Worm (Caenorhabditis elegans) whole organism, early embryonic: ENCODE data around the gene pcp-4.

Experiments
- ceh-13 ChIP-seq: fragments of 200-800 bp; sonication (Bioruptor generic); optimal IDR thresholded peaks from 2 replicates; lab custom pipeline; 2018; ENCODE audit warnings: mild to moderate bottlenecking, missing genetic modification characterization, missing compliant biosample characterization
- ets-7 ChIP-seq: sonication (generic microtip); optimal IDR thresholded peaks from 2 replicates; lab custom pipeline; 2016; ENCODE audit warnings: missing genotype, missing genetic modification characterization, missing compliant biosample characterization
- flt-1 ChIP-seq: fragments of 200-800 bp; sonication (Bioruptor generic); IDR thresholded peaks from 2 replicates; pipeline ENCODE4 v1.3.6; 2022; ENCODE audit warnings: missing genetic modification characterization, missing compliant biosample characterization
- hmbx-1 ChIP-seq: sonication (generic microtip); optimal IDR thresholded peaks from 2 replicates; lab custom pipeline; 2016; ENCODE audit warnings: mild to moderate bottlenecking, missing genetic modification characterization, missing compliant biosample characterization
- pes-1 ChIP-seq: fragments of 200-800 bp; sonication (Bioruptor generic); IDR thresholded peaks from 2 replicates; pipeline ENCODE4 v1.3.6; 2022; ENCODE audit warnings: missing genetic modification reagents, missing genetic modification characterization, missing compliant biosample characterization
- tbx-37 ChIP-seq: fragments of 200-800 bp; sonication (Bioruptor generic); conservative IDR thresholded peaks from 2 replicates; pipeline ENCODE4 v1.3.6; 2022; ENCODE audit warnings: missing genetic modification reagents, missing genetic modification characterization, missing compliant biosample characterization

DNA sequence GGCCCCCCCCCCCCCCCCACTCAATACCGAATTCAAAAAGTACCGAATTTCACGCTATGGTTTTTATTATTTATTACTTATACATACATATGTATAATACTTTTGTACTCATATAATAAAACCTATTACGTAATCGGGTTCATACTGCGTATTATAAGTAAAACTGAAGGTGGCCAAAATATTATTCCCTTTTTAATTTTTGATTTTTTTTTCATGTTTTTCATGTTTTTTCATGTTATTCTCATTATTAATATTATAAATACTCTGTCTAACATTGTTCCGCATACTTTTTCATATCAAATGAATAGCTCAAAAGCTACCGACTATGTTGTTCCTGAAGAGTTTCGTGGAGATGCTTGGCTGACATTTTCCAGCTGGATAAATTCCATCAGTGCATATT, 5.3 kb upstream of the pcp-4 start, which contains the start of gene srw-38:
- TF ChIP-seq ceh-13 (GFP tag; lab: Kevin White, UChicago) (no peak), ets-7 (tag; lab: Kevin White, UChicago) (no peak), tbx-37 (GFP tag; lab: Robert Waterston, UW) (no peak), pes-1 (GFP tag; lab: Robert Waterston, UW) (no peak), hmbx-1 (no peak), flt-1 (GFP tag; lab: Robert Waterston, UW) (no peak)
